Fruit fly (Drosophila melanogaster) S2 (cell line): ENCODE measurements around the gene Reepl1.

Source experiments
- CG8478 ChIP-seq: fragments of >200 bp; optimal IDR thresholded peaks from 2 replicates; lab custom pipeline; 2018
- CTCF ChIP-seq, 2 experiments: fragments of >200 bp; optimal IDR thresholded peaks; 2 replicates each; lab custom pipeline; 2018

DNA sequence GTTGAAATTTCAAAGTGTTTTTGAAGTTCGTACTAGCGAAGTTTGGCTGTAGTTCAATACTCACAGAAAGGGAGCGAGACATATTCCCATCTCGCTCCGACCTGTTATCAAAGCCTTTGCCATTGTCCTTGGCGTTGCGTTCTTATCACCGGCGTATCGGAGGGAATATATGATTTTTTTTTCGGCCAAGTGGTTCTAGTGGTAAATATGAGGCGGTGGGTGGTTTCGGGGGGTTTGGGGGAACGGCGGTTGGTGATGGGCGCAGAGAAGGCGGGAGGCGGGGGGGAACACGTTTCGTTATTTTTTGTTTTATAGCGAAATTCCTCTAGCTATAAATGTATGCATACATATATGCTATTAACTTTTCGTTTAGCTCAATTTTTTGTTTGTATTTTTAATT, 48.0 kb downstream of the Reepl1 start:
- TF ChIP-seq CTCF (optimal IDR thresholded peaks at IDR 0.05; lab: Kevin White, UChicago) (no peak), CG8478 (lab: Kevin White, UChicago) (no peak)
